Fruit fly (Drosophila melanogaster): ENCODE measurements around the gene CrebA.

Gene CrebA

DNA sequence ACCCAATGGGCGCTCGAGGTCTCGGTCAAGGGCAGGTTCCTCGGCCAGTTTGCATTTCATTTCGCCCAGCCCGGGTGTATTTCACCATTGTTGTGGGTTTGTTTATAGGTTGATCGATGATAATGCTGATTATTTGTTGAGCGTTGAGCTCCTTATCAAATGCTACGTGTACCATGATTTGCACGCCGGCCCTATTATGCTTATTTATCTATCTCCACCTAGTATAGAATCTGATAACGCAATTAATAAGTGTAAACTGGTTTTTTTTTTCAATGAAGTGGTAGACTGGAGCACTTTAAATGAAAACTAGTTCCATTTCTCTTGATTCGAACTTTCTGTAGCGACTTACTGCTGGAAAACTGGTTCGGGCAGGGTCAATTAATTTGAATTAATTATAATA lies 32.9 kb upstream of the CrebA start (continued):
- TF ChIP-seq sqz (GFP tag; optimal IDR thresholded peaks at IDR 0.05) (peak; percentile 33), scrt (GFP tag; optimal IDR thresholded peaks at IDR 0.05) (no peak), pros (GFP tag; optimal IDR thresholded peaks at IDR 0.05) (no peak)

DNA sequence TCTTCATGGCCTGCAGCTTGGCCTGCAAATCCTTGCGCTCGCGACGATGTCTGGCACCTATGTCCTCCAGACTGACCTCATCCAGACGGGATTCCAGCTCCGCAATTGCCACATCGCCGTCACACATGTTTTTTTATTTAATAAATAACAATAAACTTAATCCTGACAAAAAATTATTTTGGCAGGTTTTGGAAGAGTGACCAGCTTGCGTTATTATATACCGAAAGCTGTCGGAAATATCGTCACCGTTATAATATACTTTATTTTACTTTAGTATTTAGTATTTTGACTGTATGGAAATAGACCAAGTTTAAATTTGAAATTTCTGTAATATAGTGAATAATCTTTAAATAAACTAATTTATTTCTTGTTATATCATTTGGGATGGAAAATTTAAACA lies 30.5 kb upstream of the CrebA start, which contains the start of gene CG7857:
CG7857 (minus strand) TSS at position 208 of the 400 bp plus-strand sequence.
- no peak for TF ChIP-seq CG12391 (tag; optimal IDR thresholded peaks at IDR 0.05)
- no peak for TF ChIP-seq Oli (tag; optimal IDR thresholded peaks at IDR 0.05)
- TF ChIP-seq CG3995 (GFP tag; optimal IDR thresholded peaks at IDR 0.05), result no peak
- no peak for TF ChIP-seq CG3163 (GFP tag; optimal IDR thresholded peaks at IDR 0.05)
- TF ChIP-seq CG9727 (GFP tag; optimal IDR thresholded peaks at IDR 0.05), result no peak
- TF ChIP-seq dati (GFP tag; IDR thresholded peaks at IDR 0.05), result no peak
- no peak for TF ChIP-seq CG2875 (GFP tag; optimal IDR thresholded peaks at IDR 0.05)
- TF ChIP-seq onecut (GFP tag; IDR thresholded peaks at IDR 0.05), result no peak
- no peak for TF ChIP-seq Bteb2 (GFP tag; optimal IDR thresholded peaks at IDR 0.05)
- no peak for TF ChIP-seq crc (GFP tag; optimal IDR thresholded peaks at IDR 0.05)
- no peak for TF ChIP-seq zfh1 (GFP tag; IDR thresholded peaks at IDR 0.05)
- no peak for TF ChIP-seq Hand (GFP tag; optimal IDR thresholded peaks at IDR 0.05)
- TF ChIP-seq dmrt99B (tag; optimal IDR thresholded peaks at IDR 0.05), result no peak
- TF ChIP-seq CG1792 (GFP tag; optimal IDR thresholded peaks at IDR 0.05), result no peak
- TF ChIP-seq CG31441 (GFP tag; IDR thresholded peaks at IDR 0.05), result no peak
- TF ChIP-seq CG13424 (tag; optimal IDR thresholded peaks at IDR 0.05), result no peak
- TF ChIP-seq bigmax (GFP tag; optimal IDR thresholded peaks at IDR 0.05), result no peak
- 0 out of 2 replicates have a peak, but pooled peaks have one; percentile 22 for TF ChIP-seq Scr (GFP tag; IDR thresholded peaks at IDR 0.05; ENCODE audit: partially characterized antibody)
- no peak for TF ChIP-seq CG7963 (GFP tag; IDR thresholded peaks at IDR 0.05; ENCODE audit: partially characterized antibody)
- TF ChIP-seq lbe (GFP tag; optimal IDR thresholded peaks at IDR 0.05), result no peak
- no peak for TF ChIP-seq CG17829 (tag; optimal IDR thresholded peaks at IDR 0.05)
- TF ChIP-seq pb (GFP tag; optimal IDR thresholded peaks at IDR 0.05), result no peak
- TF ChIP-seq Usf (GFP tag; optimal IDR thresholded peaks at IDR 0.05), result no peak
- no peak for TF ChIP-seq zfh2 (GFP tag; optimal IDR thresholded peaks at IDR 0.05)
- TF ChIP-seq toy (GFP tag; IDR thresholded peaks at IDR 0.05), result no peak
- no peak for TF ChIP-seq CG2120 (GFP tag; optimal IDR thresholded peaks at IDR 0.05)
- no peak for TF ChIP-seq ab (GFP tag; optimal IDR thresholded peaks at IDR 0.05)
- TF ChIP-seq NFAT (GFP tag; IDR thresholded peaks at IDR 0.05), result no peak
- no peak for TF ChIP-seq CG8765 (GFP tag; IDR thresholded peaks at IDR 0.05)
- no peak for TF ChIP-seq slbo (GFP tag; IDR thresholded peaks at IDR 0.05)
- peak; percentile 31; the same call in 1 of the 2 replicates for TF ChIP-seq CG13287 (GFP tag; IDR thresholded peaks at IDR 0.05; ENCODE audit: partially characterized antibody)
- TF ChIP-seq CG8281 (tag; optimal IDR thresholded peaks at IDR 0.05), result no peak
- TF ChIP-seq Doc2 (GFP tag; IDR thresholded peaks at IDR 0.05), result no peak
- TF ChIP-seq CG14441 (GFP tag; IDR thresholded peaks at IDR 0.05), result no peak
- TF ChIP-seq E2f2 (GFP tag; IDR thresholded peaks at IDR 0.05), result peak; percentile 81
- no peak for TF ChIP-seq grau (tag; optimal IDR thresholded peaks at IDR 0.05)
- TF ChIP-seq CG12942 (GFP tag; optimal IDR thresholded peaks at IDR 0.05), result no peak
- no peak for TF ChIP-seq CG4424 (GFP tag; optimal IDR thresholded peaks at IDR 0.05)
- no peak for TF ChIP-seq vnd (GFP tag; IDR thresholded peaks at IDR 0.05; ENCODE audit: partially characterized antibody)
- TF ChIP-seq CG14050 (GFP tag; IDR thresholded peaks at IDR 0.05), result no peak
- no peak for TF ChIP-seq CG10431 (GFP tag; optimal IDR thresholded peaks at IDR 0.05)
- no peak for TF ChIP-seq so (GFP tag; IDR thresholded peaks at IDR 0.05)
- TF ChIP-seq CG18599 (GFP tag; optimal IDR thresholded peaks at IDR 0.05), result no peak
- TF ChIP-seq CG12659 (GFP tag; optimal IDR thresholded peaks at IDR 0.05), result peak; percentile 5
- TF ChIP-seq CG32767 (GFP tag; IDR thresholded peaks at IDR 0.05), result no peak
- no peak for TF ChIP-seq CG13894 (tag; optimal IDR thresholded peaks at IDR 0.05)
- TF ChIP-seq CG4854 (GFP tag; optimal IDR thresholded peaks at IDR 0.05), result no peak

Measured in whole organism, embryonic.